Worm (Caenorhabditis elegans): ENCODE results near the gene hlb-1.
A peak's percentile ranks its signal among the peaks of the same experiment; 100 is the strongest.

hlb-1 gene

DNA sequence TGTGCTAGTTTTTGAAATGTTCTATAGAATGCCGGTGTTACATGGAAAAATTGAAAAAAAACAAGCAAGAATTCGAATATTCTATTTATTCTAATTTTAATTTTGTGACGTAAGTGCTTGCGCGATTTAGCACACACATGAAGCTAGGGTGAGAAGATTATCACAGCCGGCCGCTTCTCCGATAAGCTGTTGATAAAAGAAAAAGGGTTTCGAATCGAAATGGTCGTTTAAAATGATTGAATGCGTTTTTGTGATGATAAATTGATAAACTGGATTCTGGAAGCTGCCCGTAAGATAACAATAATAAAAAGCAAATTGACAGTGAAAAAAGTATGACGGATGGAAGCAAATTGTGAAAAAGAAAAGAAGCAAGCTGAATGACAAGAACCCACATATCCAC, 1.6 kb upstream of the hlb-1 start:
- TF ChIP-seq elt-2 (tag; optimal IDR thresholded peaks at IDR 0.05) (peak; percentile 57), unc-3 (GFP tag; conservative IDR thresholded peaks at IDR 0.05) (no peak), unc-3 (tag; optimal IDR thresholded peaks at IDR 0.05) (no peak)

DNA sequence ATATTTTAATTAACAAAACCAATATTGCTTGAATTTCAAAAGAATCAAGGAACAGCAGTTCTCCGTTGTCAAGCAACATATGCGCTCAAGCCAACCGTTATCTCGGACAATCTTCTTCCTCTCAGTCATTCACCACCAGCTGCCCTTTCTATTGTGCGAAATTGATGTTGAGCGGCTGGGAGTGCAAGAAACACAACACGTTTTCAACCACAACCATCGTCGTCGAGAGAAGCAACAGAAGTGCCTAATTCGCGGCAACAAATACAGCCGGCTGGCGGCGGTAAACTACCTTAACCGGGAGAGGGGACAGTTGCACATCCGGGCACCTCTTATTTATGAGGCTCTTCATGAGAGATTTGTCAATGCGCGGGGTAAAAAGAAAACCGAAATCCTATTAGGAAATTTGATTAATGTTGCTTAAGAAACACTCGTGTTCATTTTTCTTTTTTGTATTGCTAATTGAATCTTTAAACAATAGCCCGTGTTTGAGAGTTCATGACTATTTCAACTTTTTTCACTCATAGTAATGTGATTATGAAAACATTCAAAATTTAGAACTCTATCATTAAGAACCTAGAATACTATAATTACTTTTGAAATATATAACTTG, 674 bp downstream of the hlb-1 start:
- TF ChIP-seq ref-2 (tag; optimal IDR thresholded peaks at IDR 0.05) (peak; percentile 15), pag-3 (tag; optimal IDR thresholded peaks at IDR 0.05; ENCODE audit: borderline replicate concordance) (no peak), sdc-2 (tag; optimal IDR thresholded peaks at IDR 0.05) (no peak), dve-1 (tag; optimal IDR thresholded peaks at IDR 0.05) (no peak), ceh-31 (tag; optimal IDR thresholded peaks at IDR 0.05) (peak; percentile 7), fkh-10 (GFP tag; optimal IDR thresholded peaks at IDR 0.05) (no peak), unc-42 (tag; optimal IDR thresholded peaks at IDR 0.05) (peak; percentile 79), tbx-7 (tag; optimal IDR thresholded peaks at IDR 0.05) (no peak)

DNA sequence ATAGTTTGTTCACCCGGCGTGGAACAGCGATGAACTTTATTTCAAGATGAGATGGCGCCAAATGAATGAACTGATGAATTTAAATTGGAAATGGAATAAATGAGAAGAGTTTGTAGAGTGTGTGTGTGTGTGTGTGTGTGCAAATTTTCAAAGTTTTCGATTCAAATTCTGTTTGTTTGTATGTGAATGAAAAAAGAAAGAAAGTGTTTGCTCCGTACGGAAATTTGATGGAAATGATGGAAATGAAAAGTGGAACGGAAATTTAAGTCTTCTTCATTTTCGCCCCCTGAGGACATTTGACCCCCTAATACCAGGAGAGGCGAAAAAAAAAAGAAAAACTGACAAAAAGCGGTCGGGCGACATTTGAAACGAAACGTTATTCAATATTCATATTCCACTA, 4.5 kb downstream of the hlb-1 start:
- no peak for TF ChIP-seq ceh-31 (tag; optimal IDR thresholded peaks at IDR 0.05)
- no peak for TF ChIP-seq fkh-6 (tag; optimal IDR thresholded peaks at IDR 0.05)
- no peak for TF ChIP-seq unc-42 (tag; optimal IDR thresholded peaks at IDR 0.05)
- TF ChIP-seq nhr-11 (tag; optimal IDR thresholded peaks at IDR 0.05) = no peak
- no peak for TF ChIP-seq pha-2 (tag; optimal IDR thresholded peaks at IDR 0.05)
- TF ChIP-seq C38D4.7 (GFP tag; optimal IDR thresholded peaks at IDR 0.05) = no peak
- TF ChIP-seq unc-3 (GFP tag; conservative IDR thresholded peaks at IDR 0.05) = no peak
- no peak for TF ChIP-seq unc-3 (tag; optimal IDR thresholded peaks at IDR 0.05)
- TF ChIP-seq ceh-19 (GFP tag; optimal IDR thresholded peaks at IDR 0.05) = no peak
- TF ChIP-seq sdc-2 (tag; optimal IDR thresholded peaks at IDR 0.05) = no peak

DNA sequence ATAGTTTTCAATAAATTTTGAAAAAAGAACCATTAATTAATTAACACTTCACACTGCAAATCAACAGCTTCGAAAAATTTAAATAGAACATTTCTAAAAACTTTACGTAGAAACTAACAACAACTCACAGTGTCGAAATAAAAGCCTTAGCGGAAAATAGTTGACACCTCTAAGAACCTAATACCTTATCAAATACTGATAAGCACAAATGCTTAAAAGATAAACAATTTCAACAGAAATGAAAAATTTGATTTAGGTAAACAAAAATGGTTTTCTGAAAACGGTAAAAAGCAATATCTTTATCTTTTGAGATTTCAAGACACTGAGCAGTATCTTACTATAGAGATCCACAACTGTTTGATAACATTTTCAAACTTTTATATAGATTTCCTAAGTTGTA, 5.7 kb downstream of the hlb-1 start:
- TF ChIP-seq C08G9.2 (tag; optimal IDR thresholded peaks at IDR 0.05) (no peak), ama-1 (optimal IDR thresholded peaks at IDR 0.05) (no peak), ceh-45 (GFP tag; IDR thresholded peaks at IDR 0.05) (no peak), nfya-1 (tag; optimal IDR thresholded peaks at IDR 0.05) (no peak), zip-5 (tag; optimal IDR thresholded peaks at IDR 0.05) (no peak), madf-2 (tag; optimal IDR thresholded peaks at IDR 0.05) (no peak), npax-4 (tag; optimal IDR thresholded peaks at IDR 0.05) (no peak), Y22D7AL.16 (tag; optimal IDR thresholded peaks at IDR 0.05) (no peak), ceh-22 (tag; optimal IDR thresholded peaks at IDR 0.05) (no peak), ceh-19 (GFP tag; optimal IDR thresholded peaks at IDR 0.05) (no peak)

DNA sequence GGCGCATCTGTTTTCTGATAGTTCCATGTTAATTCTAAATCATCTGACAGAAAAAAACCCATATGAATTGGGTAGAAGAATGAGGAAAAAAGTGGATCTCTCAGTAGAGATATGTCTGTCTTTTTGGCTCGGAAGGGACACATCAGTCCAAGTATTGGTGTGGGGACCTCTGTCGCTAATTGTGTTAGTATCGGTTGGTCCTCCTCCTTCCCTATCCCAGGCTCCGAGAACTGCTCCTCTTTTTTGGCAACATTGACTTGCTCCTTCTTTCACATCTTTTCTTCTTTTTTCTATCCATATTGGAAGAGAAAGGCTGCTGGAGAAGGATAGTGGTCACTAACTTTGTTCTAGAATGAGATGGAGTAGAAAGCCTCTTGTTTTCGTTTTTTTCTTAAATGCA, 6.6 kb downstream of the hlb-1 start:
- TF ChIP-seq ztf-16 (tag; optimal IDR thresholded peaks at IDR 0.05) (no peak), ceh-31 (tag; optimal IDR thresholded peaks at IDR 0.05) (peak; percentile 5), unc-42 (tag; optimal IDR thresholded peaks at IDR 0.05) (peak; percentile 92)

DNA sequence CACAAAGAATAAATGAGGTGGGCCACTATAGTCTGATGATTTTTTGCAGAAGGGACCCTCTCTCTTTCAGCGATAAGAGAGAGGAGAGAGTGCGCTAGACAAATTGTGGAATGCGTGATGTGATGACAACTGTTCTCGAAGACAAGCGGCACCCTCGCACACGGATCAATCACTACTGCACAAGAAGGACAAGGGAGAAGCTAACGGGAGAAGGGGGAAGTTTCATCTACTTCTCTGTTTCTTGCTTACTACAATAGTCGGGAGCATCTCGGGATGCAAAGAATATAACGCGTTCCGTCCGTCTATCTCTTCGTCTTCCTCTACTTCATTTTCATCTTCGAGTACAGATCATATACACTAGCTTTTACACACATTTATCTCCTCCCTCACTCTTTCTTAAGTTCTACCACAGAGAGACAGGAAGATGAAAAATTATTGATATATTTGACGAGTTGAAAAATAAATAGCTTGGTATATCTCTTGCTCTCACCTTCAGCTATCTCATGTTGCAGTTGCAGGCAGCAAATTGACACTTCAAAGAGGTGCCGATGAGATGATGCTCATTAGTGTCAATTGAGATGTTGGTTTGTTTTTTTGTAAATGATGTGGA, 9.1 kb downstream of the hlb-1 start:
- TF ChIP-seq ttx-3 (tag; optimal IDR thresholded peaks at IDR 0.05) (no peak), rnt-1 (tag; optimal IDR thresholded peaks at IDR 0.05) (peak; percentile 43), nhr-11 (tag; optimal IDR thresholded peaks at IDR 0.05) (no peak), ceh-18 (tag; optimal IDR thresholded peaks at IDR 0.05) (peak; percentile 66), unc-55 (GFP tag; optimal IDR thresholded peaks at IDR 0.05) (peak; percentile 83), pha-2 (tag; optimal IDR thresholded peaks at IDR 0.05) (no peak), mec-3 (tag; optimal IDR thresholded peaks at IDR 0.05; ENCODE audit: borderline replicate concordance) (no peak), che-1 (tag; optimal IDR thresholded peaks at IDR 0.05) (no peak), ceh-34 (tag; optimal IDR thresholded peaks at IDR 0.05) (peak; percentile 36)
